Worm (Caenorhabditis elegans): ENCODE measurements around the gene C28H8.2.

DNA sequence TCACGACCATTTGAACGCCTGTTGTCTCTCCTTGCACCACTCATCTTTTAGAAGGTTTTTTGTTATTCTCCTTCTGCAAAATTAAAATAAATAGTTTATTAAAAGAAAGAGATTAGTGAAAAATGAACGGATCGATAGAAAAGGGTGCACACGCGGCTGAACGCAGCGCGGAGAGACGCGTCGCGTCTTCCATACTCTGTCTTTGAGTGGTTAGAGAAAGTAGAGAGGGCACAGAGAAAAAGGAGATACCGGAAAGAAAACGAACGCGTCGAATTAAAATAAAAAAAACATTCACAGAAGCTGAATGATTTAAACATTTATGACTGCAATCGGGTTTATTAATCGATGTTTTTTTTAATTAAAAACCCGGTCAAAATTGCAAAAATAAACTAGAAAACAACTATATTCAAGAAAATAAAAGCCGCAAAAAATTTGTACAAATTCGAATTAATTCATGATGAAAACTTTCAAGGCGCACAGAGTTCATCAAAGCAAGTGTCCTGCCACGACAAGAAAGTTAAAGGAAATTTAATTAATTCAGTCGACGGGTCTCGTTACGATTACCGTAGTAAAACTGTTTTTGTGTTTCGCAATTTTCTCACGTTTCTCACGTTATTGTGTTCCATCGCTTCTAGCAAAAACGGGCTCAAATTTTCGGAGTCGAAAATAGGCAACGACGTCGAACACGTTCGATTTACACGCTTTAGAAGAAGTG, 38.2 kb downstream of the C28H8.2 start, which contains the start of the genes nono-1 and nop-1:
- TF ChIP-seq dsc-1 (tag; optimal IDR thresholded peaks at IDR 0.05) = no peak
- TF ChIP-seq ama-1 (optimal IDR thresholded peaks at IDR 0.05) = no peak
- TF ChIP-seq alr-1 (tag; optimal IDR thresholded peaks at IDR 0.05; ENCODE audit: borderline replicate concordance) = no peak
- TF ChIP-seq fkh-10 (GFP tag; optimal IDR thresholded peaks at IDR 0.05) = no peak
- no peak for TF ChIP-seq aha-1 (tag; optimal IDR thresholded peaks at IDR 0.05)
- TF ChIP-seq jun-1 (tag; optimal IDR thresholded peaks at IDR 0.05) = no peak
- peak; percentile 56 for TF ChIP-seq mep-1 (tag; optimal IDR thresholded peaks at IDR 0.05)
- no peak for TF ChIP-seq fos-1 (tag; optimal IDR thresholded peaks at IDR 0.05)
- no peak for TF ChIP-seq sox-4 (tag; optimal IDR thresholded peaks at IDR 0.05)
- TF ChIP-seq nhr-28 (tag; optimal IDR thresholded peaks at IDR 0.05) = no peak
- TF ChIP-seq pax-3 (tag; optimal IDR thresholded peaks at IDR 0.05) = no peak
